Worm (Caenorhabditis elegans) whole organism, young adult: ENCODE data around the gene mrpl-35.

ENCODE experiments used
- C06A6.2 ChIP-seq: fragments of 200-800 bp; sonication (Bioruptor generic); conservative IDR thresholded peaks from 2 replicates; pipeline ENCODE4 v1.3.6; 2022; ENCODE audit warnings: missing genetic modification characterization, missing compliant biosample characterization
- D2030.7 ChIP-seq: fragments of 200-800 bp; sonication (Bioruptor generic); IDR thresholded peaks from 2 replicates; pipeline ENCODE4 v1.3.6; 2022; ENCODE audit warnings: missing genetic modification reagents, missing genetic modification characterization, missing compliant biosample characterization
- F22D6.2 ChIP-seq: sonication (generic microtip); optimal IDR thresholded peaks from 2 replicates; lab custom pipeline; 2016; ENCODE audit warnings: mild to moderate bottlenecking, missing genetic modification characterization, missing compliant biosample characterization
- F33H1.4 ChIP-seq: fragments of 200-800 bp; sonication (Bioruptor generic); IDR thresholded peaks from 2 replicates; pipeline ENCODE4 v1.3.6; 2022; ENCODE audit warnings: missing genetic modification reagents, missing genetic modification characterization, missing compliant biosample characterization
- F49E8.2 ChIP-seq: sonication (generic microtip); optimal IDR thresholded peaks from 3 replicates; lab custom pipeline; 2017; ENCODE audit warnings: missing genetic modification characterization, mild to moderate bottlenecking, missing compliant biosample characterization, antibody characterized with exemption, moderate library complexity; ENCODE audit not compliant: insufficient read depth
- F57A8.1 ChIP-seq: fragments of 200-800 bp; sonication (Bioruptor generic); optimal IDR thresholded peaks from 2 replicates; lab custom pipeline; 2018; ENCODE audit warnings: mild to moderate bottlenecking, missing genetic modification characterization, moderate library complexity, missing compliant biosample characterization
- K11D2.4 ChIP-seq: fragments of 200-800 bp; sonication (Bioruptor generic); IDR thresholded peaks from 2 replicates; pipeline ENCODE4 v1.3.6; 2022; ENCODE audit warnings: missing genetic modification reagents, missing genetic modification characterization, missing compliant biosample characterization
- T26A5.8 ChIP-seq: sonication (generic microtip); optimal IDR thresholded peaks from 2 replicates; lab custom pipeline; 2016; ENCODE audit warnings: missing genetic modification characterization, missing compliant biosample characterization
- Y53F4B.3 ChIP-seq: fragments of 200-800 bp; sonication (Bioruptor generic); IDR thresholded peaks from 2 replicates; pipeline ENCODE4 v1.3.6; 2022; ENCODE audit warnings: missing genetic modification reagents, missing genetic modification characterization, missing compliant biosample characterization
- Y53G8AR.9 ChIP-seq: fragments of 200-800 bp; sonication (Bioruptor generic); conservative IDR thresholded peaks from 2 replicates; pipeline ENCODE4 v1.3.6; 2022; ENCODE audit warnings: missing genetic modification reagents, missing genetic modification characterization, missing compliant biosample characterization
- Y67H2A.10 ChIP-seq: fragments of 200-800 bp; sonication (Bioruptor generic); conservative IDR thresholded peaks from 2 replicates; pipeline ENCODE4 v1.3.6; 2022; ENCODE audit warnings: missing genetic modification reagents, missing genetic modification characterization, missing compliant biosample characterization
- ama-1 ChIP-seq, 3 experiments: fragments of 150-350 bp in 1 of 3; sonication (generic microtip) in 2 of 3; optimal IDR thresholded peaks; 2 replicates each; lab custom pipeline; 2014 to 2018; ENCODE audit warnings: missing biosample characterization in 2 of 3, missing genetic modification characterization in 2 of 3, missing genetic modification reagents in 2 of 3
- aptf-2 ChIP-seq: fragments of 200-800 bp; sonication (Bioruptor generic); conservative IDR thresholded peaks from 2 replicates; pipeline ENCODE4 v1.3.6; 2022; ENCODE audit warnings: missing genetic modification reagents, missing genetic modification characterization, missing compliant biosample characterization
- attf-3 ChIP-seq: fragments of 200-800 bp; sonication (Bioruptor generic); conservative IDR thresholded peaks from 2 replicates; pipeline ENCODE4 v1.3.6; 2022; ENCODE audit warnings: missing genetic modification reagents, missing genetic modification characterization, missing compliant biosample characterization
- attf-5 ChIP-seq: fragments of 200-800 bp; sonication (Bioruptor generic); optimal IDR thresholded peaks from 2 replicates; lab custom pipeline; 2018; ENCODE audit warnings: mild to moderate bottlenecking, missing genetic modification characterization, missing compliant biosample characterization
- attf-6 ChIP-seq: fragments of 200-800 bp; sonication (Bioruptor generic); IDR thresholded peaks from 2 replicates; pipeline ENCODE4 v1.3.6; 2022; ENCODE audit warnings: missing genetic modification reagents, missing genetic modification characterization, missing compliant biosample characterization
- bed-2 ChIP-seq: fragments of 200-800 bp; sonication (Bioruptor generic); IDR thresholded peaks from 2 replicates; pipeline ENCODE4 v1.3.6; 2022; ENCODE audit warnings: missing genetic modification reagents, missing genetic modification characterization, missing compliant biosample characterization
- cebp-1 ChIP-seq, 2 experiments: fragments of 200-800 bp in 1 of 2; sonication (Bioruptor generic) in 1 of 2; sonication (generic microtip) in 1 of 2; IDR thresholded peaks in 1 of 2; optimal IDR thresholded peaks in 1 of 2; 2 replicates each; pipeline versions ENCODE4 v1.3.6 to Lab custom; 2017 to 2022; ENCODE audit warnings: missing compliant biosample characterization in 2 of 2, missing genetic modification characterization in 2 of 2, mild to moderate bottlenecking in 1 of 2, missing genetic modification reagents in 1 of 2, moderate library complexity in 1 of 2
- ceh-100 ChIP-seq: fragments of 200-800 bp; sonication (Bioruptor generic); IDR thresholded peaks from 2 replicates; pipeline ENCODE4 v1.3.6; 2022; ENCODE audit warnings: missing genetic modification reagents, missing genetic modification characterization, missing compliant biosample characterization
- ceh-27 ChIP-seq: fragments of 200-800 bp; sonication (Bioruptor generic); optimal IDR thresholded peaks from 2 replicates; lab custom pipeline; 2018; ENCODE audit warnings: mild to moderate bottlenecking, missing genetic modification characterization, moderate library complexity, missing compliant biosample characterization
- chd-7 ChIP-seq: sonication (generic microtip); optimal IDR thresholded peaks from 2 replicates; lab custom pipeline; 2016; ENCODE audit warnings: mild to moderate bottlenecking, missing genetic modification characterization, moderate library complexity, missing compliant biosample characterization
- dpl-1 ChIP-seq: fragments of 150-350 bp; optimal IDR thresholded peaks from 2 replicates; lab custom pipeline; 2014; ENCODE audit warnings: missing biosample characterization, missing genetic modification reagents, missing genetic modification characterization
- efl-1 ChIP-seq: fragments of 150-350 bp; optimal IDR thresholded peaks from 2 replicates; lab custom pipeline; 2014; ENCODE audit warnings: missing biosample characterization, missing genetic modification reagents, missing genetic modification characterization
- egl-44 ChIP-seq: fragments of 200-800 bp; sonication (Bioruptor generic); IDR thresholded peaks from 2 replicates; pipeline ENCODE4 v1.3.6; 2022; ENCODE audit warnings: missing genetic modification reagents, missing genetic modification characterization, missing compliant biosample characterization
- fkh-3 ChIP-seq: sonication (generic microtip); optimal IDR thresholded peaks from 2 replicates; lab custom pipeline; 2016; ENCODE audit warnings: mild to moderate bottlenecking, missing genetic modification characterization, missing compliant biosample characterization
- gei-17 ChIP-seq: fragments of 200-800 bp; sonication (Bioruptor generic); optimal IDR thresholded peaks from 2 replicates; lab custom pipeline; 2018; ENCODE audit warnings: mild to moderate bottlenecking, missing genetic modification characterization, missing compliant biosample characterization
- him-1 ChIP-seq: sonication (generic microtip); optimal IDR thresholded peaks from 2 replicates; lab custom pipeline; 2016; ENCODE audit warnings: missing genotype, missing genetic modification reagents, missing genetic modification characterization, missing compliant biosample characterization
- hrde-1 ChIP-seq: sonication (generic microtip); optimal IDR thresholded peaks from 2 replicates; lab custom pipeline; 2016; ENCODE audit warnings: missing genetic modification characterization, mild to moderate bottlenecking, missing compliant biosample characterization, moderate library complexity, missing genotype, missing genetic modification reagents, borderline replicate concordance
- hsf-1 ChIP-seq: fragments of 200-800 bp; sonication (Bioruptor generic); IDR thresholded peaks from 2 replicates; pipeline ENCODE4 v1.3.6; 2022; ENCODE audit warnings: missing genetic modification reagents, missing genetic modification characterization, missing compliant biosample characterization
- let-526 ChIP-seq: fragments of 200-800 bp; sonication (Bioruptor generic); IDR thresholded peaks from 2 replicates; pipeline ENCODE4 v1.3.6; 2022; ENCODE audit warnings: missing genetic modification reagents, missing genetic modification characterization, missing compliant biosample characterization
- lin-54 ChIP-seq: fragments of 200-800 bp; sonication (Bioruptor generic); optimal IDR thresholded peaks from 2 replicates; lab custom pipeline; 2018; ENCODE audit warnings: mild to moderate bottlenecking, missing genetic modification characterization, missing compliant biosample characterization
- lir-1 ChIP-seq: fragments of 200-800 bp; sonication (Bioruptor generic); conservative IDR thresholded peaks from 2 replicates; pipeline ENCODE4 v1.3.6; 2022; ENCODE audit warnings: missing genetic modification reagents, missing genetic modification characterization, missing compliant biosample characterization
- lsl-1 ChIP-seq: fragments of 200-800 bp; sonication (Bioruptor generic); optimal IDR thresholded peaks from 2 replicates; lab custom pipeline; 2018; ENCODE audit warnings: mild to moderate bottlenecking, missing genetic modification characterization, moderate library complexity, missing compliant biosample characterization
- madf-6 ChIP-seq: fragments of 200-800 bp; sonication (Bioruptor generic); IDR thresholded peaks from 2 replicates; pipeline ENCODE4 v1.3.6; 2022; ENCODE audit warnings: missing genetic modification reagents, missing genetic modification characterization, missing compliant biosample characterization
- mcd-1 ChIP-seq: fragments of 200-800 bp; sonication (Bioruptor generic); IDR thresholded peaks from 2 replicates; pipeline ENCODE4 v1.3.6; 2022; ENCODE audit warnings: missing genetic modification reagents, missing genetic modification characterization, missing compliant biosample characterization
- nhr-27 ChIP-seq: fragments of 200-800 bp; sonication (Bioruptor generic); optimal IDR thresholded peaks from 2 replicates; lab custom pipeline; 2018; ENCODE audit warnings: mild to moderate bottlenecking, missing genetic modification characterization, moderate library complexity, missing compliant biosample characterization
- pbrm-1 ChIP-seq: fragments of 200-800 bp; sonication (Bioruptor generic); IDR thresholded peaks from 2 replicates; pipeline ENCODE4 v1.3.6; 2022; ENCODE audit warnings: missing genetic modification reagents, missing genetic modification characterization, missing compliant biosample characterization
- snpc-1.3 ChIP-seq: sonication (generic microtip); optimal IDR thresholded peaks from 2 replicates; lab custom pipeline; 2017; ENCODE audit warnings: missing genetic modification characterization, mild to moderate bottlenecking, missing compliant biosample characterization, antibody characterized with exemption, moderate library complexity, missing genotype, missing genetic modification reagents; ENCODE audit not compliant: insufficient read depth
- tbp1 ChIP-seq: fragments of 200-800 bp; sonication (Bioruptor generic); optimal IDR thresholded peaks from 2 replicates; lab custom pipeline; 2018; ENCODE audit warnings: mild to moderate bottlenecking, missing genetic modification characterization, missing compliant biosample characterization
- unc-130 ChIP-seq: sonication (generic microtip); optimal IDR thresholded peaks from 2 replicates; lab custom pipeline; 2016; ENCODE audit warnings: missing genetic modification reagents, missing genetic modification characterization, missing compliant biosample characterization
- unc-62 ChIP-seq: fragments of 150-350 bp; optimal IDR thresholded peaks from 2 replicates; lab custom pipeline; 2014; ENCODE audit warnings: missing biosample characterization, missing genetic modification reagents, missing genetic modification characterization
- ztf-18 ChIP-seq: sonication (generic microtip); optimal IDR thresholded peaks from 2 replicates; lab custom pipeline; 2016; ENCODE audit warnings: missing genotype, mild to moderate bottlenecking, missing genetic modification characterization, missing compliant biosample characterization
- ztf-26 ChIP-seq: sonication (generic microtip); optimal IDR thresholded peaks from 2 replicates; lab custom pipeline; 2017; ENCODE audit warnings: missing genetic modification characterization, missing compliant biosample characterization
- ztf-28 ChIP-seq: fragments of 200-800 bp; sonication (Bioruptor generic); IDR thresholded peaks from 2 replicates; pipeline ENCODE4 v1.3.6; 2022; ENCODE audit warnings: missing genetic modification reagents, missing genetic modification characterization, missing compliant biosample characterization
- ztf-3 ChIP-seq: fragments of 200-800 bp; sonication (Bioruptor generic); optimal IDR thresholded peaks from 2 replicates; lab custom pipeline; 2018; ENCODE audit warnings: mild to moderate bottlenecking, missing genetic modification characterization, missing compliant biosample characterization

mrpl-35 gene

ce11 chrIII:3499850-3500249 is 10.2 kb upstream of the mrpl-35 start:
- 0 out of 2 replicates have a peak, but pooled peaks have one; percentile 36 for TF ChIP-seq Y67H2A.10 (GFP tag; lab: Robert Waterston, UW)
- peak; percentile 96 for TF ChIP-seq ceh-100 (GFP tag; lab: Robert Waterston, UW)
- peak; percentile 65 for TF ChIP-seq mcd-1
- no peak for TF ChIP-seq unc-130 (GFP tag; lab: Kevin White, UChicago)
- TF ChIP-seq ztf-18: peak; percentile 18
- TF ChIP-seq attf-5 (GFP tag; lab: Kevin White, UChicago): peak; percentile 12
- TF ChIP-seq attf-3 (GFP tag; lab: Robert Waterston, UW): peak; percentile 57; the same call in 1 of the 2 replicates
- peak; percentile 39; the same call in 1 of the 2 replicates for TF ChIP-seq K11D2.4
- no peak for TF ChIP-seq gei-17 (GFP tag; lab: Kevin White, UChicago)
- peak; percentile 74; the same call in 1 of the 2 replicates for TF ChIP-seq ztf-28
- peak; percentile 10 for TF ChIP-seq lsl-1 (GFP tag; lab: Kevin White, UChicago)
- no peak for TF ChIP-seq cebp-1 (GFP tag; IDR thresholded peaks at IDR 0.05; lab: Robert Waterston, UW)
- peak; percentile 25 for TF ChIP-seq cebp-1 (tag; optimal IDR thresholded peaks at IDR 0.05; lab: Kevin White, UChicago)
- peak; percentile 22; the same call in 1 of the 2 replicates for TF ChIP-seq pbrm-1 (GFP tag; lab: Robert Waterston, UW)
- peak; percentile 41 for TF ChIP-seq madf-6 (GFP tag; lab: Robert Waterston, UW)
- no peak for TF ChIP-seq Y53F4B.3 (GFP tag; lab: Robert Waterston, UW)
- peak; percentile 18 for TF ChIP-seq chd-7 (tag; lab: Kevin White, UChicago)
- TF ChIP-seq unc-62 (GFP tag; lab: Kevin White, UChicago): no peak
- TF ChIP-seq F33H1.4 (GFP tag; lab: Robert Waterston, UW): 0 out of 2 replicates have a peak, but pooled peaks have one; percentile 28
- TF ChIP-seq lin-54: peak; percentile 11
- no peak for TF ChIP-seq F22D6.2 (tag; lab: Kevin White, UChicago)
- TF ChIP-seq attf-6 (GFP tag; lab: Robert Waterston, UW): no peak
- TF ChIP-seq bed-2: 0 out of 2 replicates have a peak, but pooled peaks have one; percentile 35
- peak; percentile 72; the same call in 1 of the 2 replicates for TF ChIP-seq let-526 (GFP tag; lab: Robert Waterston, UW)
- TF ChIP-seq ceh-27 (GFP tag; lab: Kevin White, UChicago): peak; percentile 39
- TF ChIP-seq D2030.7 (GFP tag; lab: Robert Waterston, UW): 0 out of 2 replicates have a peak, but pooled peaks have one; percentile 20
- no peak for TF ChIP-seq lir-1 (GFP tag; lab: Robert Waterston, UW)
- TF ChIP-seq ztf-26: no peak
- no peak for TF ChIP-seq egl-44 (GFP tag; lab: Robert Waterston, UW)
- TF ChIP-seq aptf-2 (GFP tag; lab: Robert Waterston, UW): 0 out of 2 replicates have a peak, but pooled peaks have one; percentile 50

DNA sequence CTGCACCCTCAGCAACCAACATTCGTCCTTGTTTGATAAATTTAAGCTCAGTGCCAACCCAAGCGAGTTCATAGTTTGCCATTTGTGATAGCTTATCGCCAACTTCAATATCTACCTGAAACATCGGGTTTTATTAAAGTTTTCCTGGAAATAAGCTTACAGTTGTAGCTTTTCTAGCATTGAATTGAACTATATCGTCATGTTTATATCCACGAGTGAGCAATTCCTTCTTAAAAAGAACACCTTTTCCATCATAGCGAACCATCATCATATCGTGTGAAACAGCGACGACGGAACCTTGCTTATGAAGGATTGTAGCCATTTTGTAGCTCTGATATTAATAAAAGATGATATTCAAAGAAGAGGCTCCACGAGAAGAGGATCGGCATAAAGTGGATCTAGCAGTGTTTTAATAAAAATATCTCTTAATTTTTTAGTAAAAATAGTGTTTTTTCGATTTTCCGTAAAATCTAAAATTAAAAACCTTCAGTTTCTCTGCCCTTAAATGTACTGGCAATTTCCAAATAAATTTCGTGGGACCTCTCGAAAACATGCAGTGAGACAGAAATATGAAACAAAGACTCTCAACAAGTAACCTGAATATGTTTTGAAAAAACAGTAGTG is 7.7 kb upstream of the mrpl-35 start, which contains the start of gene M01F1.8:
M01F1.8 (minus strand) TSS at position 335 of the 624 bp plus-strand sequence.
- TF ChIP-seq lsl-1 (GFP tag; lab: Kevin White, UChicago) (peak; percentile 28), unc-130 (GFP tag; lab: Kevin White, UChicago) (peak; percentile 61), efl-1 (no peak), fkh-3 (tag; lab: Kevin White, UChicago) (no peak), ztf-3 (GFP tag; lab: Kevin White, UChicago) (no peak), snpc-1.3 (peak; percentile 33), madf-6 (GFP tag; lab: Robert Waterston, UW) (peak; percentile 48), F57A8.1 (GFP tag; lab: Kevin White, UChicago) (no peak), hsf-1 (GFP tag; lab: Robert Waterston, UW) (0 out of 2 replicates have a peak, but pooled peaks have one; percentile 56), F49E8.2 (tag; lab: Kevin White, UChicago) (no peak), tbp1 (GFP tag; lab: Kevin White, UChicago) (peak; percentile 27), T26A5.8 (tag; lab: Kevin White, UChicago) (peak; percentile 25), Y53G8AR.9 (GFP tag; lab: Robert Waterston, UW) (0 out of 2 replicates have a peak, but pooled peaks have one; percentile 16), hrde-1 (peak; percentile 63), nhr-27 (tag; lab: Kevin White, UChicago) (peak; percentile 66), ama-1 (optimal IDR thresholded peaks at IDR 0.05; lab: Kevin White, UChicago) (no peak), ama-1 (GFP tag; optimal IDR thresholded peaks at IDR 0.05; lab: Kevin White, UChicago) (peak in 1 of 2 experiments; percentile 45), Y67H2A.10 (GFP tag; lab: Robert Waterston, UW) (no peak), C06A6.2 (GFP tag; lab: Robert Waterston, UW) (no peak), dpl-1 (no peak), him-1 (peak; percentile 52)
